Fruit fly (Drosophila melanogaster) whole organism, prepupa: Measurements from ENCODE around the gene HINT1.

Experiments used
- Blimp-1 ChIP-seq: fragments of 200-800 bp; sonication (Bioruptor generic); optimal IDR thresholded peaks from 3 replicates; lab custom pipeline; 2017; ENCODE audit warnings: missing biosample characterization, missing genetic modification characterization, mild to moderate bottlenecking, moderate library complexity, missing genetic modification reagents
- CG10631 ChIP-seq: fragments of 200-800 bp; sonication (Bioruptor generic); optimal IDR thresholded peaks from 2 replicates; lab custom pipeline; 2016; ENCODE audit warnings: missing biosample characterization, missing genetic modification characterization
- CG10669 ChIP-seq: fragments of 200-800 bp; sonication (Bioruptor generic); optimal IDR thresholded peaks from 3 replicates; lab custom pipeline; 2018; ENCODE audit warnings: missing biosample characterization, mild to moderate bottlenecking, missing genetic modification characterization, moderate library complexity
- CG11294 ChIP-seq: fragments of 200-800 bp; sonication (Bioruptor generic); IDR thresholded peaks from 2 replicates; pipeline ENCODE4 v1.3.6; 2022; ENCODE audit warnings: missing biosample characterization, missing genetic modification characterization
- CG11762 ChIP-seq: fragments of 200-800 bp; sonication (Bioruptor generic); optimal IDR thresholded peaks from 3 replicates; lab custom pipeline; 2016; ENCODE audit warnings: missing biosample characterization, missing genetic modification characterization; ENCODE audit not compliant: insufficient read depth
- CG1621 ChIP-seq: fragments of 200-800 bp; sonication (Bioruptor generic); optimal IDR thresholded peaks from 3 replicates; lab custom pipeline; 2018; ENCODE audit warnings: missing biosample characterization, mild to moderate bottlenecking, missing genetic modification characterization
- CG16779 ChIP-seq: fragments of 200-800 bp; sonication (Bioruptor generic); optimal IDR thresholded peaks from 3 replicates; lab custom pipeline; 2017; ENCODE audit warnings: missing biosample characterization, mild to moderate bottlenecking, missing genetic modification characterization
- CG3032 ChIP-seq: fragments of 200-800 bp; optimal IDR thresholded peaks from 2 replicates; lab custom pipeline; 2019; ENCODE audit warnings: missing biosample characterization, mild to moderate bottlenecking, missing genetic modification characterization, moderate library complexity
- CG32006 ChIP-seq: fragments of 200-800 bp; sonication (Bioruptor generic); optimal IDR thresholded peaks from 3 replicates; lab custom pipeline; 2017; ENCODE audit warnings: missing biosample characterization, mild to moderate bottlenecking, missing genetic modification characterization
- CG34406 ChIP-seq: fragments of 200-800 bp; sonication (Bioruptor generic); optimal IDR thresholded peaks from 3 replicates; lab custom pipeline; 2016; ENCODE audit warnings: missing biosample characterization, missing genetic modification characterization
- CG3919 ChIP-seq: fragments of 200-800 bp; sonication (Bioruptor generic); optimal IDR thresholded peaks from 3 replicates; lab custom pipeline; 2016; ENCODE audit warnings: missing biosample characterization, missing genetic modification characterization
- CG4318 ChIP-seq: fragments of 200-800 bp; sonication (Bioruptor generic); optimal IDR thresholded peaks from 3 replicates; lab custom pipeline; 2017; ENCODE audit warnings: missing biosample characterization, mild to moderate bottlenecking, missing genetic modification characterization
- CG6163 ChIP-seq: fragments of 200-800 bp; sonication (Bioruptor generic); IDR thresholded peaks from 3 replicates; pipeline ENCODE4 v1.3.6; 2022; ENCODE audit warnings: missing biosample characterization, missing genetic modification characterization
- CG6276 ChIP-seq: fragments of 200-800 bp; sonication (Bioruptor generic); optimal IDR thresholded peaks from 2 replicates; lab custom pipeline; 2017; ENCODE audit warnings: missing biosample characterization, mild to moderate bottlenecking, missing genetic modification characterization
- CG6854 ChIP-seq: fragments of 200-800 bp; sonication (Bioruptor generic); optimal IDR thresholded peaks from 2 replicates; lab custom pipeline; 2017; ENCODE audit warnings: missing biosample characterization, mild to moderate bottlenecking, missing genetic modification characterization
- CG7368 ChIP-seq: fragments of 200-800 bp; sonication (Bioruptor generic); optimal IDR thresholded peaks from 3 replicates; lab custom pipeline; 2016; ENCODE audit warnings: missing biosample characterization, missing genetic modification characterization
- CG8119 ChIP-seq: fragments of 200-800 bp; sonication (Bioruptor generic); IDR thresholded peaks from 3 replicates; pipeline ENCODE4 v1.3.6; 2022; ENCODE audit warnings: missing biosample characterization, missing genetic modification characterization
- Eip75B ChIP-seq: fragments of 200-800 bp; sonication (Bioruptor generic); optimal IDR thresholded peaks from 3 replicates; lab custom pipeline; 2016; ENCODE audit warnings: missing biosample characterization, missing genetic modification characterization
- Eip78C ChIP-seq: fragments of 200-800 bp; sonication (Bioruptor generic); peaks from one replicate; lab custom pipeline; 2016; ENCODE audit warnings: missing biosample characterization, missing genetic modification characterization
- Eip93F ChIP-seq: fragments of 200-800 bp; sonication (Bioruptor generic); optimal IDR thresholded peaks from 2 replicates; lab custom pipeline; 2016; ENCODE audit warnings: missing biosample characterization, mild to moderate bottlenecking, missing genetic modification characterization
- Ets21C ChIP-seq: fragments of 200-800 bp; sonication (Bioruptor generic); optimal IDR thresholded peaks from 3 replicates; lab custom pipeline; 2016; ENCODE audit warnings: missing biosample characterization, missing genetic modification characterization
- Ets96B ChIP-seq: fragments of 200-800 bp; optimal IDR thresholded peaks from 2 replicates; lab custom pipeline; 2019; ENCODE audit warnings: missing biosample characterization, mild to moderate bottlenecking, missing genetic modification characterization, moderate library complexity
- Hr38 ChIP-seq: sonication (Bioruptor generic); optimal IDR thresholded peaks from 2 replicates; lab custom pipeline; 2016; ENCODE audit warnings: missing biosample characterization, missing genetic modification characterization
- Hr39 ChIP-seq: fragments of 200-800 bp; sonication (Bioruptor generic); optimal IDR thresholded peaks from 2 replicates; lab custom pipeline; 2016; ENCODE audit warnings: missing biosample characterization, missing genetic modification characterization
- Hr4 ChIP-seq: fragments of 200-800 bp; sonication (Bioruptor generic); optimal IDR thresholded peaks from 3 replicates; lab custom pipeline; 2016; ENCODE audit warnings: missing biosample characterization, missing genetic modification characterization
- Met ChIP-seq: fragments of 200-800 bp; sonication (Bioruptor generic); optimal IDR thresholded peaks from 3 replicates; lab custom pipeline; 2016; ENCODE audit warnings: missing biosample characterization, missing genetic modification characterization
- OdsH ChIP-seq: fragments of 200-800 bp; sonication (Bioruptor generic); optimal IDR thresholded peaks from 3 replicates; lab custom pipeline; 2016; ENCODE audit warnings: missing biosample characterization, missing genetic modification characterization
- Sox102F ChIP-seq: fragments of 200-800 bp; sonication (Bioruptor generic); optimal IDR thresholded peaks from 2 replicates; lab custom pipeline; 2016; ENCODE audit warnings: missing biosample characterization, mild to moderate bottlenecking, missing genetic modification characterization
- Sox14 ChIP-seq: fragments of 200-800 bp; sonication (Bioruptor generic); optimal IDR thresholded peaks from 3 replicates; lab custom pipeline; 2016; ENCODE audit warnings: missing biosample characterization, missing genetic modification characterization
- Sox15 ChIP-seq: fragments of 200-800 bp; sonication (Bioruptor generic); optimal IDR thresholded peaks from 3 replicates; lab custom pipeline; 2016; ENCODE audit warnings: missing biosample characterization, missing genetic modification characterization
- achi ChIP-seq: fragments of 200-800 bp; sonication (Bioruptor generic); optimal IDR thresholded peaks from 3 replicates; lab custom pipeline; 2016; ENCODE audit warnings: missing biosample characterization, missing genetic modification characterization
- acj6 ChIP-seq: fragments of 200-800 bp; sonication (Bioruptor generic); optimal IDR thresholded peaks from 3 replicates; lab custom pipeline; 2016; ENCODE audit warnings: missing biosample characterization, missing genetic modification characterization
- cyc ChIP-seq: fragments of 200-800 bp; sonication (Bioruptor generic); optimal IDR thresholded peaks from 3 replicates; lab custom pipeline; 2016; ENCODE audit warnings: missing biosample characterization, missing genetic modification characterization
- dac ChIP-seq: fragments of 200-800 bp; sonication (Bioruptor generic); optimal IDR thresholded peaks from 2 replicates; lab custom pipeline; 2017; ENCODE audit warnings: missing biosample characterization, mild to moderate bottlenecking, missing genetic modification characterization
- dsx ChIP-seq: fragments of 200-800 bp; optimal IDR thresholded peaks from 3 replicates; lab custom pipeline; 2019; ENCODE audit warnings: missing biosample characterization, mild to moderate bottlenecking, missing genetic modification characterization, moderate library complexity; ENCODE audit not compliant: poor library complexity, severe bottlenecking
- eg ChIP-seq: fragments of 200-800 bp; sonication (Bioruptor generic); IDR thresholded peaks from 3 replicates; pipeline ENCODE4 v1.3.6; 2022; ENCODE audit warnings: missing biosample characterization, missing genetic modification characterization
- esn ChIP-seq: fragments of 200-800 bp; sonication (Bioruptor generic); optimal IDR thresholded peaks from 2 replicates; lab custom pipeline; 2016; ENCODE audit warnings: missing biosample characterization, mild to moderate bottlenecking, missing genetic modification characterization, moderate library complexity
- fd59A ChIP-seq: fragments of 200-800 bp; sonication (Bioruptor generic); optimal IDR thresholded peaks from 2 replicates; lab custom pipeline; 2017; ENCODE audit warnings: missing biosample characterization, mild to moderate bottlenecking, missing genetic modification characterization, missing genetic modification reagents
- fd85E ChIP-seq: fragments of 200-800 bp; sonication (Bioruptor generic); optimal IDR thresholded peaks from 3 replicates; lab custom pipeline; 2016; ENCODE audit warnings: missing biosample characterization, missing genetic modification characterization
- fkh ChIP-seq: fragments of 200-800 bp; sonication (Bioruptor generic); optimal IDR thresholded peaks from 3 replicates; lab custom pipeline; 2017; ENCODE audit warnings: missing biosample characterization, mild to moderate bottlenecking, missing genetic modification characterization, moderate library complexity
- lz ChIP-seq: fragments of 200-800 bp; sonication (Bioruptor generic); optimal IDR thresholded peaks from 3 replicates; lab custom pipeline; 2016; ENCODE audit warnings: missing biosample characterization, missing genetic modification characterization
- net ChIP-seq: fragments of 200-800 bp; sonication (Bioruptor generic); optimal IDR thresholded peaks from 3 replicates; lab custom pipeline; 2016; ENCODE audit warnings: missing biosample characterization, missing genetic modification characterization
- pdm3 ChIP-seq: fragments of 200-800 bp; sonication (Bioruptor generic); optimal IDR thresholded peaks from 3 replicates; lab custom pipeline; 2016; ENCODE audit warnings: missing biosample characterization, missing genetic modification characterization
- spab ChIP-seq: fragments of 200-800 bp; sonication (Bioruptor generic); optimal IDR thresholded peaks from 2 replicates; lab custom pipeline; 2017; ENCODE audit warnings: missing biosample characterization, mild to moderate bottlenecking, missing genetic modification characterization, missing genetic modification reagents
- ss ChIP-seq, 2 experiments: fragments of 200-800 bp; sonication (Bioruptor generic); optimal IDR thresholded peaks; 2 replicates in 1 of 2; 3 replicates in 1 of 2; lab custom pipeline; 2017 to 2018; ENCODE audit warnings: mild to moderate bottlenecking in 2 of 2, missing biosample characterization in 2 of 2, missing genetic modification characterization in 2 of 2, moderate library complexity in 1 of 2
- svp ChIP-seq: fragments of 200-800 bp; sonication (Bioruptor generic); peaks from one replicate; lab custom pipeline; 2016; ENCODE audit warnings: missing biosample characterization, missing genetic modification characterization
- topi ChIP-seq: fragments of 200-800 bp; sonication (Bioruptor generic); optimal IDR thresholded peaks from 3 replicates; lab custom pipeline; 2016; ENCODE audit warnings: missing biosample characterization, missing genetic modification characterization
- vri ChIP-seq: fragments of 200-800 bp; sonication (Bioruptor generic); optimal IDR thresholded peaks from 3 replicates; lab custom pipeline; 2016; ENCODE audit warnings: missing biosample characterization, mild to moderate bottlenecking, missing genetic modification characterization

Gene HINT1

DNA sequence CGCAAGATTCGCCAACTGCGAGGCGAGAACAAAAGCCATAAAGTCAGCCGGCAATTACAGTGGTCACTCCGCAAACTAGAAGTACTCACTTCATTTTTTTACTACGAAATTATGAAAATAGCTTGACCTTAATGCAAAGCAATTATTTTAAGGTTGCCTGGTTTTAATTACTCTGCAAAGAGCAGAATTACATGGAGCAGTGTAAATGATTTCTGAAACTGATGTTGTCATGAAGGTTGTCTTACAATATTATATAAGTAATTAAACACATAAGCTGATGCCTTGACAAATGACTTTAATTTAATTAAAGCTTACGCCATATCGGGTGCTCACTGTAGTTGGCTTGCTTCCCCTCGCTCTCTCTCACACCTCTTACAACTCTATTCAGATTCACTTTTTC is 35.7 kb upstream of the HINT1 start (continued):
- TF ChIP-seq Sox102F (GFP tag; lab: Kevin White, UChicago) (no peak), net (peak; percentile 73), CG11762 (GFP tag; lab: Kevin White, UChicago) (peak; percentile 77), pdm3 (GFP tag; lab: Kevin White, UChicago) (peak; percentile 83), fd59A (GFP tag; lab: Kevin White, UChicago) (peak; percentile 88), CG3919 (peak; percentile 82), esn (peak; percentile 81), CG6854 (GFP tag; lab: Kevin White, UChicago) (no peak), achi (GFP tag; lab: Kevin White, UChicago) (peak; percentile 84), CG10631 (GFP tag; lab: Kevin White, UChicago) (peak; percentile 84), dsx (GFP tag; lab: Kevin White, UChicago) (peak; percentile 82), acj6 (GFP tag; lab: Kevin White, UChicago) (peak; percentile 86), OdsH (peak; percentile 84), CG1621 (tag; lab: Kevin White, UChicago) (peak; percentile 79), Met (GFP tag; lab: Kevin White, UChicago) (peak; percentile 78), CG8119 (GFP tag; lab: Robert Waterston, UW) (peak; percentile 81), Hr38 (GFP tag; lab: Kevin White, UChicago) (no peak), CG3032 (tag; lab: Kevin White, UChicago) (peak; percentile 90), spab (GFP tag; lab: Kevin White, UChicago) (peak; percentile 89), topi (peak; percentile 67), Hr39 (GFP tag; lab: Kevin White, UChicago) (peak; percentile 78), CG32006 (peak; percentile 86), CG7368 (GFP tag; lab: Kevin White, UChicago) (peak; percentile 72), Eip75B (GFP tag; lab: Kevin White, UChicago) (peak; percentile 71), Ets96B (tag; lab: Kevin White, UChicago) (peak; percentile 80), CG4318 (GFP tag; lab: Kevin White, UChicago) (peak; percentile 59), svp (GFP tag; lab: Kevin White, UChicago) (peak; percentile 90), fkh (no peak), vri (GFP tag; lab: Kevin White, UChicago) (peak; percentile 16), dac (GFP tag; lab: Kevin White, UChicago) (peak; percentile 36), ss (GFP tag; optimal IDR thresholded peaks at IDR 0.05; lab: Kevin White, UChicago) (peak; percentile 83 to 87), CG16779 (peak; percentile 48), CG6163 (peak; percentile 76), Eip93F (GFP tag; lab: Kevin White, UChicago) (no peak), CG11294 (GFP tag; lab: Robert Waterston, UW) (peak; percentile 72), Hr4 (GFP tag; lab: Kevin White, UChicago) (peak; percentile 74), CG6276 (GFP tag; lab: Kevin White, UChicago) (peak; percentile 74)

DNA sequence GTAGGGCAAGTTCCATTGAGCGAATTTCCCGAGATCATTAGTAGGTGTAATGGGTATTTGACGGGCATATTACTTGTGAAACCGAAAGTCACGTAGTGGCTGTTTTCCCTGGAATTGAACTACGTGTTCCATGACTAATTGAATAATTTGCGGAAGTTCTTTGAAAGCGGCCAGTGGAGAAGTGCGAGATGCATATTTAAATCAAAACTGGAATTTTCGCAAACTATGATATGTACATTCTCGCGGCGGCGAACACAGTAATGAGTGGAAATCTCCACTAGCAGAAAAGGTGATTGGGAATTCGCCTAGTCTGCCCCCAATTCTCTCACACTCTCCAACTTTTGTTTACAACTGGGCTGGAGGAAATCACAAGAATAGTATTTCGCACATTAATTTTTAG is 35.0 kb upstream of the HINT1 start:
- TF ChIP-seq Eip75B (GFP tag; lab: Kevin White, UChicago) (no peak), spab (GFP tag; lab: Kevin White, UChicago) (peak; percentile 3), cyc (GFP tag; lab: Kevin White, UChicago) (no peak), Eip78C (peak; percentile 72), CG7368 (GFP tag; lab: Kevin White, UChicago) (no peak), CG6163 (no peak), esn (no peak), CG1621 (tag; lab: Kevin White, UChicago) (peak; percentile 11), CG8119 (GFP tag; lab: Robert Waterston, UW) (no peak), Ets96B (tag; lab: Kevin White, UChicago) (no peak), lz (GFP tag; lab: Kevin White, UChicago) (no peak), fd85E (no peak), Ets21C (GFP tag; lab: Kevin White, UChicago) (no peak), Blimp-1 (GFP tag; lab: Kevin White, UChicago) (no peak), CG11294 (GFP tag; lab: Robert Waterston, UW) (0 out of 2 replicates have a peak, but pooled peaks have one; percentile 15), Eip93F (GFP tag; lab: Kevin White, UChicago) (no peak), CG6854 (GFP tag; lab: Kevin White, UChicago) (no peak), CG10669 (GFP tag; lab: Kevin White, UChicago) (peak; percentile 30), Sox14 (no peak), Sox102F (GFP tag; lab: Kevin White, UChicago) (no peak), dsx (GFP tag; lab: Kevin White, UChicago) (no peak), eg (no peak), CG3919 (peak; percentile 5), Hr39 (GFP tag; lab: Kevin White, UChicago) (no peak), CG11762 (GFP tag; lab: Kevin White, UChicago) (no peak), acj6 (GFP tag; lab: Kevin White, UChicago) (no peak), CG34406 (GFP tag; lab: Kevin White, UChicago) (no peak), achi (GFP tag; lab: Kevin White, UChicago) (peak; percentile 6), ss (GFP tag; optimal IDR thresholded peaks at IDR 0.05; lab: Kevin White, UChicago) (no peak), Sox15 (no peak)
